Worm (Caenorhabditis elegans) whole organism, L2 larva: ENCODE results near the gene Y39A1C.1.

Experiments
- alr-1 ChIP-seq: fragments of 150-350 bp; optimal IDR thresholded peaks from 2 replicates; lab custom pipeline; 2014; ENCODE audit warnings: missing biosample characterization, missing genetic modification characterization
- blmp-1 ChIP-seq: sonication (generic microtip); optimal IDR thresholded peaks from 2 replicates; lab custom pipeline; 2017; ENCODE audit warnings: missing genetic modification characterization, mild to moderate bottlenecking, missing compliant biosample characterization, antibody characterized with exemption, moderate library complexity; ENCODE audit not compliant: insufficient read depth
- dmd-4 ChIP-seq: sonication (generic microtip); optimal IDR thresholded peaks from 2 replicates; lab custom pipeline; 2017; ENCODE audit warnings: missing biosample characterization, missing genetic modification characterization
- elt-3 ChIP-seq: sonication (generic microtip); optimal IDR thresholded peaks from 2 replicates; lab custom pipeline; 2017; ENCODE audit warnings: missing biosample characterization, missing genetic modification characterization
- lsy-2 ChIP-seq, 2 experiments: fragments of 150-350 bp in 1 of 2; sonication (generic microtip) in 1 of 2; optimal IDR thresholded peaks; 2 replicates each; lab custom pipeline; 2014 to 2017; ENCODE audit warnings: missing biosample characterization in 2 of 2, missing genetic modification characterization in 2 of 2
- unc-62 ChIP-seq: fragments of 150-350 bp; optimal IDR thresholded peaks from 2 replicates; lab custom pipeline; 2014; ENCODE audit warnings: missing biosample characterization, missing genetic modification reagents, missing genetic modification characterization
- zag-1 ChIP-seq: fragments of 150-350 bp; optimal IDR thresholded peaks from 2 replicates; lab custom pipeline; 2014; ENCODE audit warnings: missing biosample characterization, missing genetic modification characterization

DNA sequence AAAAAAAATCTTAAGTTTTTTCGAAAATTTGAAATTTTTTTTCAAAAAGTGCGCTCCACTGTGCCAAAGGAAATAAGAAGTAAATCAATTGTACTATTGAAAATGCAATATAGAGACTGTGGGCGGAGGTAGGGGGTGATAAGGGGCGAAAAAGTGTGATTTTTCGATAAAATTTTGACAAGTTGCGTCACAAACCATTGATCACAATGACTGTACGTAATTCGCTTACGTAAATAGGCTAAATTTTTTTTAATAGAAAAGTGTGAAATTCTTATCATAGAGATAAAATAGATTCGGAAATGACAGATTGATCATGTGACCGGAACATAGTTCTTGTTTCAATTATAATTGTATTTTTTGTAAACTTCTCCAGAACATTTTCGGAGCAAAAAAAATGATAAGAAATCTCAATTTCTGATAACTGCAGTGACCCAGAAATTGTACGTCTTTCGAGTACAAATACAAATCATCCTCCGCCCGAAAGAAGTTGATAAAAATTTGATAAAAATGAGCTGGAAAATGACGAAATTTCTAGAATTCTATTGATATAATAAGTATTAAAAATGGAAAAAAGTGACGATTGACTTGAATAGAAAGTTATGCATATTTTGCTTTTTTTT, 32.6 kb upstream of the Y39A1C.1 start:
- TF ChIP-seq elt-3 (tag; lab: Kevin White, UChicago) (no peak), lsy-2 (tag; optimal IDR thresholded peaks at IDR 0.05; lab: Kevin White, UChicago) (peak in 1 of 2 experiments; percentile 10), blmp-1 (tag; lab: Kevin White, UChicago) (no peak), alr-1 (tag; lab: Kevin White, UChicago) (no peak), dmd-4 (tag; lab: Kevin White, UChicago) (no peak), zag-1 (no peak), unc-62 (no peak)
